Fruit fly (Drosophila melanogaster) Kc167 (cell line): ENCODE measurements around the gene rumi.

ENCODE experiments used
- Sin3A ChIP-seq: fragments of >200 bp; optimal IDR thresholded peaks from 2 replicates; lab custom pipeline; 2018; ENCODE audit warnings: missing external identifiers
- h ChIP-seq: fragments of >200 bp; optimal IDR thresholded peaks from 3 replicates; lab custom pipeline; 2018; ENCODE audit warnings: missing external identifiers
- insv ChIP-seq: fragments of >200 bp; optimal IDR thresholded peaks from 3 replicates; lab custom pipeline; 2018; ENCODE audit warnings: missing external identifiers

DNA sequence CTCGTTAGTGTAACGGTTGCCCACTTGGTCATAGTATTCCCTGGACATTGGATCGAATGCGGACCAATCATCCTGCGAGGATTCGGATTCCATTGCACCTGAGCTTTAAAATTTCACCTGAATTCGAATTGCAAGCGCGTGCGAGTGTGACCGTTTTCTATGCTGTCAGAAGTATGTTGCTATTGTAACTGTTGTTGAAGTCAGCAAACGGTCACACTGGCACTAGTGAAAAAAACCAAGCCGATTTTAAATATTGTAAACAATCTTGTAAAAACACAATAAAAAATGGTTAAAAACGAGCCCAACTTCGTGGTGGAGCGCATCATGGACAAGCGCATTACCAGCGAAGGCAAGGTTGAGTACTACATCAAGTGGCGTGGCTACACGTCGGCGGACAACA lies 5.0 kb downstream of the rumi start, which contains the start of the genes vret and HP1c:
- TF ChIP-seq insv (lab: Kevin White, UChicago) (no peak), Sin3A (lab: Kevin White, UChicago) (no peak), h (lab: Kevin White, UChicago) (no peak)
